Worm (Caenorhabditis elegans) whole organism, L1 larva: ENCODE measurements around the gene C04E7.3.

ENCODE experiments used
- C16A3.4 ChIP-seq: fragments of 150-350 bp; optimal IDR thresholded peaks from 2 replicates; lab custom pipeline; 2014; ENCODE audit warnings: missing biosample characterization, missing genetic modification characterization
- F16B12.6 ChIP-seq: fragments of 150-350 bp; optimal IDR thresholded peaks from 2 replicates; lab custom pipeline; 2014; ENCODE audit warnings: missing biosample characterization, missing genetic modification characterization
- alr-1 ChIP-seq: fragments of 200-800 bp; sonication (Bioruptor generic); optimal IDR thresholded peaks from 2 replicates; lab custom pipeline; 2018; ENCODE audit warnings: borderline replicate concordance, mild to moderate bottlenecking, missing genetic modification characterization, missing compliant biosample characterization
- blmp-1 ChIP-seq: fragments of 150-350 bp; optimal IDR thresholded peaks from 2 replicates; lab custom pipeline; 2014; ENCODE audit warnings: missing biosample characterization, missing genetic modification characterization
- ceh-82 ChIP-seq, 3 experiments: fragments of 150-350 bp in 1 of 3; sonication (generic microtip) in 2 of 3; optimal IDR thresholded peaks; 2 replicates each; lab custom pipeline; 2014 to 2017; ENCODE audit warnings: missing biosample characterization in 3 of 3, missing genetic modification characterization in 3 of 3
- dsc-1 ChIP-seq: sonication (generic microtip); optimal IDR thresholded peaks from 2 replicates; lab custom pipeline; 2016; ENCODE audit warnings: mild to moderate bottlenecking, missing genetic modification characterization, missing compliant biosample characterization
- efl-1 ChIP-seq, 4 experiments: fragments of 150-350 bp; optimal IDR thresholded peaks in 3 of 4; peaks in 1 of 4; 1 replicate in 1 of 4; 2 replicates in 3 of 4; lab custom pipeline; 2014; ENCODE audit warnings: missing biosample characterization in 2 of 4, missing genetic modification characterization in 2 of 4, missing genetic modification reagents in 2 of 4
- egl-13 ChIP-seq: sonication (generic microtip); optimal IDR thresholded peaks from 2 replicates; lab custom pipeline; 2016; ENCODE audit warnings: missing genotype, missing genetic modification reagents, missing genetic modification characterization, missing compliant biosample characterization
- egl-27 ChIP-seq, 2 experiments: fragments of 150-350 bp in 1 of 2; sonication (generic microtip); optimal IDR thresholded peaks; 3 replicates each; lab custom pipeline; 2017 to 2018; ENCODE audit warnings: missing biosample characterization in 2 of 2, missing genetic modification characterization in 2 of 2, missing genetic modification reagents in 2 of 2
- ets-5 ChIP-seq: fragments of 200-800 bp; sonication (Bioruptor generic); IDR thresholded peaks from 2 replicates; pipeline ENCODE4 v1.3.6; 2022; ENCODE audit warnings: missing genetic modification characterization, missing compliant biosample characterization
- fos-1 ChIP-seq: fragments of 150-350 bp; optimal IDR thresholded peaks from 2 replicates; lab custom pipeline; 2014; ENCODE audit warnings: missing biosample characterization, missing genetic modification characterization
- grh-1 ChIP-seq: fragments of 200-800 bp; sonication (Bioruptor generic); IDR thresholded peaks from 2 replicates; pipeline ENCODE4 v1.3.6; 2022; ENCODE audit warnings: missing genetic modification reagents, missing genetic modification characterization, missing compliant biosample characterization
- isw-1 ChIP-seq: fragments of 200-800 bp; sonication (Bioruptor generic); IDR thresholded peaks from 2 replicates; pipeline ENCODE4 v1.3.6; 2022; ENCODE audit warnings: missing genetic modification characterization, missing compliant biosample characterization
- lsy-2 ChIP-seq, 2 experiments: fragments of 150-350 bp; optimal IDR thresholded peaks; 2 replicates each; lab custom pipeline; 2014; ENCODE audit warnings: missing biosample characterization in 2 of 2, missing genetic modification characterization in 2 of 2
- mep-1 ChIP-seq: fragments of 150-350 bp; optimal IDR thresholded peaks from 2 replicates; lab custom pipeline; 2014; ENCODE audit warnings: missing biosample characterization, missing genetic modification characterization
- nhr-12 ChIP-seq: sonication (generic microtip); optimal IDR thresholded peaks from 2 replicates; lab custom pipeline; 2017; ENCODE audit warnings: missing biosample characterization, missing genetic modification characterization
- nhr-19 ChIP-seq: fragments of 200-800 bp; sonication (Bioruptor generic); conservative IDR thresholded peaks from 2 replicates; pipeline ENCODE4 v1.3.6; 2022; ENCODE audit warnings: missing genetic modification characterization, missing compliant biosample characterization
- nhr-28 ChIP-seq: fragments of 150-350 bp; optimal IDR thresholded peaks from 2 replicates; lab custom pipeline; 2014; ENCODE audit warnings: missing biosample characterization, missing genetic modification characterization
- nhr-76 ChIP-seq: sonication (generic microtip); optimal IDR thresholded peaks from 2 replicates; lab custom pipeline; 2017; ENCODE audit warnings: missing biosample characterization, missing genetic modification characterization
- nhr-84 ChIP-seq: sonication (generic microtip); optimal IDR thresholded peaks from 2 replicates; lab custom pipeline; 2017; ENCODE audit warnings: missing biosample characterization, missing genetic modification characterization
- nhr-90 ChIP-seq: sonication (generic microtip); optimal IDR thresholded peaks from 2 replicates; lab custom pipeline; 2016; ENCODE audit warnings: mild to moderate bottlenecking, missing genetic modification characterization, missing compliant biosample characterization; ENCODE audit not compliant: poor library complexity
- pag-3 ChIP-seq: sonication (generic microtip); optimal IDR thresholded peaks from 2 replicates; lab custom pipeline; 2017; ENCODE audit warnings: missing genetic modification characterization, mild to moderate bottlenecking, missing compliant biosample characterization, antibody characterized with exemption, borderline replicate concordance; ENCODE audit not compliant: insufficient read depth
- pax-3 ChIP-seq: fragments of 200-800 bp; sonication (Bioruptor generic); optimal IDR thresholded peaks from 2 replicates; lab custom pipeline; 2018; ENCODE audit warnings: mild to moderate bottlenecking, missing genetic modification characterization, moderate library complexity, missing compliant biosample characterization
- pqm-1 ChIP-seq: sonication (generic microtip); optimal IDR thresholded peaks from 3 replicates; lab custom pipeline; 2017; ENCODE audit warnings: missing biosample characterization, missing genetic modification characterization
- skn-1 ChIP-seq: fragments of 150-350 bp; optimal IDR thresholded peaks from 2 replicates; lab custom pipeline; 2014; ENCODE audit warnings: missing biosample characterization, missing genetic modification characterization
- snpc-4 ChIP-seq: fragments of 150-350 bp; optimal IDR thresholded peaks from 2 replicates; lab custom pipeline; 2014; ENCODE audit warnings: missing biosample characterization, missing genetic modification characterization
- snu-23 ChIP-seq: sonication (generic microtip); optimal IDR thresholded peaks from 2 replicates; lab custom pipeline; 2016; ENCODE audit warnings: missing genetic modification characterization, missing compliant biosample characterization
- unc-130 ChIP-seq: fragments of 150-350 bp; optimal IDR thresholded peaks from 2 replicates; lab custom pipeline; 2017; ENCODE audit warnings: missing biosample characterization, missing genetic modification characterization, inconsistent platforms
- unc-98 ChIP-seq: fragments of 200-800 bp; sonication (Bioruptor generic); IDR thresholded peaks from 2 replicates; pipeline ENCODE4 v1.3.6; 2022; ENCODE audit warnings: missing genetic modification characterization, missing compliant biosample characterization
- xbp-1 ChIP-seq: sonication (generic microtip); optimal IDR thresholded peaks from 2 replicates; lab custom pipeline; 2016; ENCODE audit warnings: missing genetic modification characterization, missing compliant biosample characterization
- zag-1 ChIP-seq: fragments of 150-350 bp; optimal IDR thresholded peaks from 2 replicates; lab custom pipeline; 2014; ENCODE audit warnings: missing biosample characterization, missing genetic modification characterization
- ztf-11 ChIP-seq, 2 experiments: sonication (generic microtip); optimal IDR thresholded peaks; 2 replicates each; lab custom pipeline; 2016 to 2017; ENCODE audit warnings: missing genetic modification characterization in 2 of 2, missing biosample characterization in 1 of 2, missing compliant biosample characterization in 1 of 2
- ztf-4 ChIP-seq: fragments of 150-350 bp; optimal IDR thresholded peaks from 2 replicates; lab custom pipeline; 2014; ENCODE audit warnings: missing biosample characterization, missing genetic modification characterization

Gene C04E7.3

DNA sequence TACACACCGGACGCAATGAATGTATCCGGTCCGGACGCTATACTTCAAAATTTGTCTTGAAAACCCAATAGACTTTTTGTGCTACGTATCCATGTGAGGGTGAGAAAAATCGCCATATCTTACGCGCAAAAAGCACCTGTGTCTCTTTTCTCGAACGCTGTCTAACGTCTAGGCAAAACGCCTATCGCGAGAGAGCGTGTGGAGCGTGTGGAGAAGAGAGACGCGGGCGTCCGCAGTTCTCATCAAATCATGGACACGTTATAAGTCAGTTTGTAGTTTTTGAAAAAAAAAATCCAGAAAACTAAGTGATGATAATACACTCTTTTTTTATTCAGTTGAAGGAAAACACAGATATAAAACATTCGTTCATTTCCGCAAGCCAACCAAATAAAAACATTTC is 34.0 kb upstream of the C04E7.3 start (continued):
- TF ChIP-seq egl-13 (tag; lab: Kevin White, UChicago): no peak
- no peak for TF ChIP-seq nhr-28 (tag; lab: Kevin White, UChicago)

DNA sequence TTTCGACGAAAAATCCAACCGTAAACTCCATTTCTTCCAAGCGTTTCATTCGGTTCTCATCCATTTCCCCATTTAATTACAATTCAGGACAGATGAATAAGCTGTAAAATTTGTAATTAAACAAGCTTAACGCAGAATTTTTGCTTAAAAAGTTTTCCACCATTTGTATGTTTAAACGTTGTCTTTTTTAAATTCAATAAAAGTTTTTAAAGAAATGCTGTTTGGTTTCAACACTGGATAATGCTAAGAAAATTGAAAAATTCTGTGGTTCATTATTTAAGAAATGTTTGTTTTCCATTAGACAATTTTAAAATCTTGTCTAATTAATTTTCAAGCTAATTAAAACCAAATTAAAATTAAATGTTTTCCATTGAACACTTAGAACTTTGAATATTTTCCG is 33.5 kb upstream of the C04E7.3 start, which contains the start of gene R04A9.3:
TSS of gene R04A9.3 (minus strand) at position 101 of the 400 bp plus-strand sequence.
- TF ChIP-seq snu-23 (GFP tag; lab: Kevin White, UChicago) (no peak), ztf-4 (tag; lab: Kevin White, UChicago) (no peak), pag-3 (tag; lab: Kevin White, UChicago) (no peak), alr-1 (tag; lab: Kevin White, UChicago) (no peak), pqm-1 (tag; lab: Kevin White, UChicago) (no peak), C16A3.4 (tag; lab: Kevin White, UChicago) (no peak), egl-27 (tag; optimal IDR thresholded peaks at IDR 0.05; lab: Kevin White, UChicago) (no peak), unc-98 (GFP tag; lab: Robert Waterston, UW) (no peak), dsc-1 (no peak), ets-5 (GFP tag; lab: Robert Waterston, UW) (no peak), nhr-84 (no peak), nhr-12 (tag; lab: Kevin White, UChicago) (no peak), fos-1 (tag; lab: Kevin White, UChicago) (no peak), unc-130 (tag; lab: Kevin White, UChicago) (no peak), pax-3 (tag; lab: Kevin White, UChicago) (no peak)

DNA sequence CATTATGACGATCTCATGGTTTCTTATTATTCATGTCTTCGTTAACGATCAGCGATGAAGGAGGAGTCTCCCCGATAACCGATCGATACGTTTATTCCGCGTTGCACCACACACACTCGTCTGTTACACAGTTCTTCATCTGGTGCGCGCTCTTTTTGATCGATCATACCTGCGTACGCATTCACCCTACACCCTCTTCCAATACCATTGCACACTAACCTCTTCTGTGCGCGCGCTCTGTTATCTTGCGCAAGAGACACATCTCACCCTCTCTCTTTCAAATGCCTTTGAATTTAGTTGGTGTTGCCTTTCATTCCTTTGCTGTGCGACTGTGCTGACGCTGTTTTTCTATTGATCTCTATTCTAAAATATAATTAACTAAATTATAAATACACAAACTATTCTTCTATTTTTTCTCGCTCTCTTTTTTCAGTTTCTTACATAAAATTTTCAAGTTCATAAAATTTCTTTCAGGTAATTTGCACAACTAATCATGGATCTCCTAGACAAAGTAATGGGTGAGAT is 24.8 kb upstream of the C04E7.3 start, which contains the start of gene nrde-3:
TSS of gene nrde-3 (plus strand) at position 475 of the 525 bp plus-strand sequence.
- TF ChIP-seq nhr-90 (tag; lab: Kevin White, UChicago) (no peak), snu-23 (GFP tag; lab: Kevin White, UChicago) (no peak), mep-1 (no peak), lsy-2 (tag; optimal IDR thresholded peaks at IDR 0.05; lab: Kevin White, UChicago) (no peak), grh-1 (GFP tag; lab: Robert Waterston, UW) (no peak), nhr-19 (no peak), nhr-12 (tag; lab: Kevin White, UChicago) (no peak), nhr-76 (tag; lab: Kevin White, UChicago) (no peak), snpc-4 (no peak), isw-1 (no peak)

DNA sequence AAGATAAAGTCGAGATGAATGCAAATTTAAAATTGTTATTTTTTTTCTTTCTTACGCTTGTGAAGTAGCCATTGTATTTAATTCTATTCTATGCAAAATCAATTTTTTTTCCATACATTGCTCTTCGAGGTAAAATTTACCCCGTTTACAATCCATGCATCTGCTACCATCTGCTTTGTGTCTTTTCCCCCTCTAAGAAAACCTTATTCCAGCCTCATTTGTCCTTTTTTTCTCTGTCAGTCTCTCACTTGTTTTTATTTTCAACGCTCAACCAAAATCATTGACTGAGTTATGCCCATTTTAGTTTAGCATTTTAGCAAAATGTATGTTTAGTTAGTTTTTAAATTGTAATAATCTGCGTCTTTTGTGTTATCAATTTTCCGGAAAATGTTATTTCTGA is 22.9 kb upstream of the C04E7.3 start:
- TF ChIP-seq skn-1 (tag; lab: Kevin White, UChicago): peak; percentile 25
- peak; percentile 10 for TF ChIP-seq mep-1
- TF ChIP-seq zag-1 (tag; lab: Kevin White, UChicago): no peak
- peak in 1 of 2 experiments; percentile 18 for TF ChIP-seq efl-1 (optimal IDR thresholded peaks at IDR 0.05; lab: Kevin White, UChicago)
- TF ChIP-seq efl-1 (GFP tag; optimal IDR thresholded peaks at IDR 0.05 in 1 of 2; lab: Kevin White, UChicago): peak in 1 of 2 experiments; percentile 42
- no peak for TF ChIP-seq ceh-82 (tag; optimal IDR thresholded peaks at IDR 0.05; lab: Kevin White, UChicago)

DNA sequence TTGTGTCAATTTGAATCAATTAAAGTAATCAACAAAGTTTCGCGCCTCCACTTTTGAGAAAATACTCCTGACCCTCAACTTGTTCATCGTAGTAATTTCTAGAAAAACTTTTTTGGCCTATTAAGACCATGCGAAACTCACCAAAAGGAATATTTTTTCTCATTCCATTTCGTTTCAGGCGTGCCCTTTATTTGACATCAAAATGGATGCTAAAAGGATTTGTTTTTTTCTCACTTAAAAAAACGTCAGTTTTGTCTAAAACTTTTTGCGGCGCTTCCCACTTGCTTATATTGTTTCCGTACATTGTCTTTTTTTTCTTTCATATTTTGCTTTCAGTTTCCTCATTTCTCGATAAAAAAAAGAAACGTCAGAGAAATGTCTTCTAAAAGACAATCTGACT is 13.5 kb upstream of the C04E7.3 start, which contains the start of gene C04E7.5:
TSS of gene C04E7.5 (plus strand) at position 301 of the 400 bp plus-strand sequence.
- TF ChIP-seq ztf-11 (tag; optimal IDR thresholded peaks at IDR 0.05; lab: Kevin White, UChicago) (no peak), xbp-1 (tag; lab: Kevin White, UChicago) (no peak), F16B12.6 (tag; lab: Kevin White, UChicago) (no peak), blmp-1 (no peak), pax-3 (tag; lab: Kevin White, UChicago) (no peak), egl-13 (tag; lab: Kevin White, UChicago) (no peak)
